Worm (Caenorhabditis elegans): ENCODE measurements around the gene F55H2.7.

- TF ChIP-seq W03F9.2 (tag; optimal IDR thresholded peaks at IDR 0.05) (peak; percentile 12), him-1 (tag; optimal IDR thresholded peaks at IDR 0.05) (no peak), dao-5 (tag; optimal IDR thresholded peaks at IDR 0.05) (no peak)
Observed at ce11 chrIII:9528824-9529223, 12.8 kb upstream of the F55H2.7 start, which contains the start of gene ZK1098.2.
